Fruit fly (Drosophila melanogaster) whole organism, adult: ENCODE data around the gene PolA2.
A peak's percentile ranks its signal among the peaks of the same experiment; 100 is the strongest.

Source experiments
- CG14711 ChIP-seq: fragments of 200-800 bp; sonication (Bioruptor generic); optimal IDR thresholded peaks from 2 replicates; lab custom pipeline; 2018; ENCODE audit warnings: missing biosample characterization, mild to moderate bottlenecking, missing genetic modification characterization, moderate library complexity
- CG1620 ChIP-seq: fragments of 200-800 bp; sonication (Bioruptor generic); optimal IDR thresholded peaks from 2 replicates; lab custom pipeline; 2016; ENCODE audit warnings: missing biosample characterization, missing genetic modification characterization
- CG33017 ChIP-seq: fragments of 200-800 bp; sonication (Bioruptor generic); optimal IDR thresholded peaks from 2 replicates; lab custom pipeline; 2018; ENCODE audit warnings: missing biosample characterization, mild to moderate bottlenecking, missing genetic modification characterization, moderate library complexity
- CG5204 ChIP-seq: fragments of 200-800 bp; sonication (Bioruptor generic); optimal IDR thresholded peaks from 2 replicates; lab custom pipeline; 2016; ENCODE audit warnings: missing biosample characterization, missing genetic modification characterization
- CG7101 ChIP-seq: fragments of 200-800 bp; sonication (Bioruptor generic); optimal IDR thresholded peaks from 2 replicates; lab custom pipeline; 2018; ENCODE audit warnings: missing biosample characterization, mild to moderate bottlenecking, missing genetic modification characterization, moderate library complexity
- pad ChIP-seq: fragments of 200-800 bp; sonication (Bioruptor generic); optimal IDR thresholded peaks from 3 replicates; lab custom pipeline; 2017; ENCODE audit warnings: missing biosample characterization, missing genetic modification characterization, mild to moderate bottlenecking, moderate library complexity, missing genetic modification reagents

Gene PolA2

DNA sequence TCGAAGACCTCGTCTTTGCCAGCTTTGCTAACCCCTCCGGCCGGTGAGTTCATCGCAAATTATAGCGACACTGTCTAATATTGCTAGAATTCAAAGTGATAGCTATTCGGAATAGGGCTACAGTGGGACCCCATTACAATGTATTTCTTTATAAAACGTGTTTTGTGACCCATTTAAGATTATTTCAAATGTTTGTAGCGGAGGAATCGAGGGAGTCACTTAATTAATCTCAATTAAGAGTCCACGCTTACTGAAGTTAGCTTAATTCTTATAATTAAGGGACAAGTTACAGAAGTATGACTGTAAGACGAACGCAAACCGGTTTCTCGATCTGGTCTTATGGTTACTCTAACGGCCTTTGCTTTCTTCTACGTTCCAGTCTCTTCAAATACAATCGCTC lies 50.7 kb downstream of the PolA2 start:
- no peak for TF ChIP-seq pad (GFP tag; lab: Kevin White, UChicago)
- TF ChIP-seq CG14711 (tag; lab: Kevin White, UChicago), result peak; percentile 1
- TF ChIP-seq CG5204 (GFP tag; lab: Kevin White, UChicago), result no peak
- TF ChIP-seq CG7101, result peak; percentile 7
- peak; percentile 19 for TF ChIP-seq CG33017 (tag; lab: Kevin White, UChicago)
- no peak for TF ChIP-seq CG1620
